Fruit fly (Drosophila melanogaster): ENCODE results near the gene CG13029.

dm6 chr3L:16870723-16871137 lies 10.3 kb downstream of the CG13029 start:
- TF ChIP-seq CG11617 (GFP tag; optimal IDR thresholded peaks at IDR 0.05) (no peak), Hr96 (GFP tag; optimal IDR thresholded peaks at IDR 0.05) (no peak), CG12768 (GFP tag; optimal IDR thresholded peaks at IDR 0.05) (no peak), ovo (GFP tag; optimal IDR thresholded peaks at IDR 0.05) (no peak), CG7045 (GFP tag; optimal IDR thresholded peaks at IDR 0.05) (no peak)
